Worm (Caenorhabditis elegans) whole organism, L4/young adult: ENCODE data around the gene W02D7.12.

Experiments used
- W03F9.2 ChIP-seq: fragments of 150-350 bp; optimal IDR thresholded peaks from 2 replicates; lab custom pipeline; 2014; ENCODE audit warnings: missing biosample characterization, missing genetic modification characterization
- dao-5 ChIP-seq: sonication (generic microtip); optimal IDR thresholded peaks from 2 replicates; lab custom pipeline; 2016; ENCODE audit warnings: missing genotype, missing genetic modification characterization, moderate library complexity, missing compliant biosample characterization

- TF ChIP-seq W03F9.2 (tag; lab: Kevin White, UChicago) (no peak), dao-5 (tag; lab: Kevin White, UChicago) (no peak)
Observed at ce11 chrV:8325906-8326305, 14.6 kb downstream of the W02D7.12 start.
